Worm (Caenorhabditis elegans): ENCODE results near the gene B0563.7.

- no peak for TF ChIP-seq nhr-11 (tag; optimal IDR thresholded peaks at IDR 0.05)
- TF ChIP-seq blmp-1 (tag; optimal IDR thresholded peaks at IDR 0.05), result no peak
- TF ChIP-seq elt-2 (tag; optimal IDR thresholded peaks at IDR 0.05), result no peak
- no peak for TF ChIP-seq snu-23 (GFP tag; optimal IDR thresholded peaks at IDR 0.05)
- no peak for TF ChIP-seq aly-2 (tag; optimal IDR thresholded peaks at IDR 0.05)
Observed at ce11 chrX:9103584-9103983, 50.5 kb downstream of the B0563.7 start.

All from whole organism, L1 larva.